Fruit fly (Drosophila melanogaster) whole organism, adult: ENCODE results near the gene PGRP-SB1.

Source experiments
- CG11617 ChIP-seq: fragments of 200-800 bp; sonication (Bioruptor generic); optimal IDR thresholded peaks from 2 replicates; lab custom pipeline; 2017; ENCODE audit warnings: mild to moderate bottlenecking, missing biosample characterization, missing genetic modification reagents, missing genetic modification characterization
- CG12768 ChIP-seq: fragments of 200-800 bp; sonication (Bioruptor generic); optimal IDR thresholded peaks from 2 replicates; lab custom pipeline; 2017; ENCODE audit warnings: missing biosample characterization, missing genetic modification characterization, mild to moderate bottlenecking, moderate library complexity, missing genetic modification reagents
- CG14711 ChIP-seq: fragments of 200-800 bp; sonication (Bioruptor generic); optimal IDR thresholded peaks from 2 replicates; lab custom pipeline; 2018; ENCODE audit warnings: missing biosample characterization, mild to moderate bottlenecking, missing genetic modification characterization, moderate library complexity
- CG1620 ChIP-seq: fragments of 200-800 bp; sonication (Bioruptor generic); optimal IDR thresholded peaks from 2 replicates; lab custom pipeline; 2016; ENCODE audit warnings: missing biosample characterization, missing genetic modification characterization
- CG33017 ChIP-seq: fragments of 200-800 bp; sonication (Bioruptor generic); optimal IDR thresholded peaks from 2 replicates; lab custom pipeline; 2018; ENCODE audit warnings: missing biosample characterization, mild to moderate bottlenecking, missing genetic modification characterization, moderate library complexity
- CG5204 ChIP-seq: fragments of 200-800 bp; sonication (Bioruptor generic); optimal IDR thresholded peaks from 2 replicates; lab custom pipeline; 2016; ENCODE audit warnings: missing biosample characterization, missing genetic modification characterization
- CG7045 ChIP-seq: fragments of 200-800 bp; sonication (Bioruptor generic); optimal IDR thresholded peaks from 2 replicates; lab custom pipeline; 2017; ENCODE audit warnings: missing biosample characterization, mild to moderate bottlenecking, missing genetic modification characterization
- CG7101 ChIP-seq: fragments of 200-800 bp; sonication (Bioruptor generic); optimal IDR thresholded peaks from 2 replicates; lab custom pipeline; 2018; ENCODE audit warnings: missing biosample characterization, mild to moderate bottlenecking, missing genetic modification characterization, moderate library complexity
- Clk ChIP-seq: fragments of 200-800 bp; sonication (Bioruptor generic); optimal IDR thresholded peaks from 2 replicates; lab custom pipeline; 2017; ENCODE audit warnings: missing biosample characterization, missing genetic modification characterization
- Crg-1 ChIP-seq: fragments of 200-800 bp; sonication (Bioruptor generic); optimal IDR thresholded peaks from 2 replicates; lab custom pipeline; 2016; ENCODE audit warnings: missing biosample characterization, missing genetic modification characterization
- Hr96 ChIP-seq: fragments of 200-800 bp; sonication (Bioruptor generic); optimal IDR thresholded peaks from 2 replicates; lab custom pipeline; 2016; ENCODE audit warnings: missing biosample characterization, missing genetic modification characterization
- Mnt ChIP-seq: fragments of 200-800 bp; sonication (Bioruptor generic); optimal IDR thresholded peaks from 2 replicates; lab custom pipeline; 2016; ENCODE audit warnings: missing biosample characterization, mild to moderate bottlenecking, missing genetic modification characterization
- bab1 ChIP-seq: fragments of 200-800 bp; sonication (Bioruptor generic); optimal IDR thresholded peaks from 3 replicates; lab custom pipeline; 2019; ENCODE audit warnings: missing biosample characterization, mild to moderate bottlenecking, missing genetic modification characterization, moderate library complexity
- cic ChIP-seq: fragments of 200-800 bp; sonication (Bioruptor generic); optimal IDR thresholded peaks from 2 replicates; lab custom pipeline; 2017; ENCODE audit warnings: missing biosample characterization, mild to moderate bottlenecking, missing genetic modification characterization, moderate library complexity
- cnc ChIP-seq, 2 experiments: fragments of >200 bp; optimal IDR thresholded peaks; 2 replicates each; lab custom pipeline; 2017
- kay ChIP-seq: fragments of 200-800 bp; sonication (Bioruptor generic); peaks from one replicate; lab custom pipeline; 2016; ENCODE audit warnings: missing biosample characterization, missing genetic modification characterization, borderline replicate concordance
- ovo ChIP-seq: fragments of 200-800 bp; sonication (Bioruptor generic); optimal IDR thresholded peaks from 2 replicates; lab custom pipeline; 2016; ENCODE audit warnings: missing biosample characterization, missing genetic modification characterization
- pad ChIP-seq: fragments of 200-800 bp; sonication (Bioruptor generic); optimal IDR thresholded peaks from 3 replicates; lab custom pipeline; 2017; ENCODE audit warnings: missing biosample characterization, missing genetic modification characterization, mild to moderate bottlenecking, moderate library complexity, missing genetic modification reagents
- tj ChIP-seq: fragments of 200-800 bp; sonication (Bioruptor generic); optimal IDR thresholded peaks from 3 replicates; lab custom pipeline; 2017; ENCODE audit warnings: missing biosample characterization, mild to moderate bottlenecking, missing genetic modification characterization, moderate library complexity
- toe ChIP-seq: fragments of 200-800 bp; sonication (Bioruptor generic); optimal IDR thresholded peaks from 2 replicates; lab custom pipeline; 2016; ENCODE audit warnings: missing biosample characterization, missing genetic modification characterization

PGRP-SB1 gene

DNA sequence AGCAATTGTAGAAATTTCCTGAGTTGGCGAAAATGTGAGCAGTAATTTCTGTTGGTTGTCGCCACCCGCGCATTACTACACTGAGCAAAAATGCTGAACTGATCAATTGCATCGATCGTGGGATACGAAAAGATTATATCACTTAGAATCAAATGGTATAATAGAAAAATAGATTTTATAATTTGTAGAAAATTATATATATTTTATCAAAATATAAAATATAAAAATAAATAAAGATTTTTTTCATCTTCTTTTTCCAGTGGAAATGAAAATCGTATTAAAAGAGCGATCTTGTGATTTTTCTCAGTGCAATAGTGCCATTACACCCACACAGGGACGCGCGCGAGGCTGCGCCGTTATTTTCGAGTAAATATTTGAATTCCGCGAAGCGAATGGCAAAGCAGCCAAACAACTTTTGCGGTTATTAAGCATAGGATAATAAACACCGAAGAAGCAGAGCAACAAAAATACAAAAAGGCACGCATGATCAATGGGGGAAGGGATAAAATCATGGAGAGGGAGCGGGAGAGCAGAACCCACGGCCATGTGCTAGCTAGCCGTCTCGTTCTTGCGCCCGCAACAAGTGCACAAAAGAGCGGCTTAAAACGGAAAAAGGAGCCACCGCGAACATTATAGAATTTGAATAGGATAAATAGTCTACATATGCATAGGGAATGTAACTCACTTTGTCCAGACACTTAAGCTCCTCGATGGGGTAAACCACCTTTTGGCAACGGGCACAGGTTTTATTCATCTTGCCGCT lies 17.4 kb downstream of the PGRP-SB1 start:
- TF ChIP-seq Mnt (GFP tag; lab: Kevin White, UChicago) (no peak), cic (GFP tag; lab: Kevin White, UChicago) (no peak), ovo (GFP tag; lab: Kevin White, UChicago) (peak; percentile 54), kay (GFP tag; lab: Kevin White, UChicago) (no peak), tj (GFP tag; lab: Kevin White, UChicago) (peak; percentile 84), Crg-1 (GFP tag; lab: Kevin White, UChicago) (no peak), cnc (optimal IDR thresholded peaks at IDR 0.05; lab: Kevin White, UChicago) (no peak), CG1620 (GFP tag; lab: Kevin White, UChicago) (no peak), CG11617 (peak; percentile 49), CG33017 (tag; lab: Kevin White, UChicago) (peak; percentile 39), bab1 (peak; percentile 59), CG12768 (GFP tag; lab: Kevin White, UChicago) (peak; percentile 2), CG7101 (peak; percentile 65), Hr96 (no peak), CG5204 (GFP tag; lab: Kevin White, UChicago) (no peak), Clk (no peak), CG7045 (GFP tag; lab: Kevin White, UChicago) (peak; percentile 28), CG14711 (peak; percentile 74), pad (GFP tag; lab: Kevin White, UChicago) (peak; percentile 79), toe (GFP tag; lab: Kevin White, UChicago) (no peak)

DNA sequence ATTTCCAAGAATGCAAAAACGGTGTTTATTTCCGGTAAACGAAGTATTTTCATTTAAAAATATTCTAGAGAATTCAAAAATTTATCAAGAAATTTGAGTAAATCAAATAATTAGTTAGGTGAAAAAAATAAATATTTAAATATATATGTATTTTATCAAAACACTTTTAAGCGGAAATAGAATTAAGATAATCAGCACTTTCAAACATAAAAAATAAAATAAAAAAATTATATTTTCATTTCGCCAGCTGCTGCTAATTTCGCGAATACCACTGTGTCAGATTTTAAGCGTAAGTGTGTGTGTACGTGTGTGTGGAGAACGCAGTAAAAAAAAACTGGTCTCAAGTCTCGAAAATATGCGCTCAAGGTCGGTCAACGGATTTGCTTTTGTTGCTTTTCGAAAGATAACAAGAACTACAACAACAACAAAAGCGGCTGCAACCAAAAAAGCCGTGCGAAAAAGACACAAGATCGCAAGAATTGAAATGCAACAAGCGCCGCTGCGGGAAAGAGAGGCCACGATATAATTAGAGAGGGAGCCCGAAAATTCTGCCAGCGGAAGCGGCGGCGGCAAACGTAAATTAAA lies 18.0 kb downstream of the PGRP-SB1 start:
- TF ChIP-seq kay (GFP tag; lab: Kevin White, UChicago) (peak; percentile 92), CG1620 (GFP tag; lab: Kevin White, UChicago) (no peak), tj (GFP tag; lab: Kevin White, UChicago) (no peak), CG14711 (peak; percentile 5), CG7045 (GFP tag; lab: Kevin White, UChicago) (no peak), CG7101 (no peak), CG33017 (tag; lab: Kevin White, UChicago) (no peak), CG11617 (no peak), Clk (no peak)

DNA sequence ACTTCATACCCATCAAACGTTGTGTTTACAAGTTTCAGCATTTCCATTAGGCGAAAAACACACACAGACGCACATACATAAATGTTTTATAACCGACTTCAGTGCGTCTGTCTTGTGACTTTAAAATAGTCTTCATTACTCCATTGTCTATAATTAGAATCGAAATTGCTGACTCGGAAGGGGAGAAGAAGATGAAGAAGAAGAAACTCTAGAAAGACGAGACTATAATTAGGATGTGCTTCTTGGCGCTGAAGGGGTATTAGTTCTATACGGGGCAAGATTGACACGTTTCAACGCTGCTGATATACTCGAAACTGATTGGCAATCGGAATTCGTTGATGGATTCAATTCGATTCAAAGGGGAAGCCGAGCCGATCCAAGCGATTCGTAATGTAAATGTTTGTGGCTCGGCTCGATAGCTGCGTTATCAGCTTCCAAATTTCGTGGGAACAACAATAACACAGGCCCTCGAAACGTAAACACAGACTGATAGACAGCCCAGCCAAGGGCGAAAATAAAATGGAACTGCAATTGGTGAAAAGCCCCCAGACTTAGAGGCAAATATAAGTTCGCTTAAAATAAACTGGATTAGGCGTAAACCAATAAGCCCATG lies 18.9 kb downstream of the PGRP-SB1 start:
- TF ChIP-seq cic (GFP tag; lab: Kevin White, UChicago) (peak; percentile 9), CG14711 (no peak)

DNA sequence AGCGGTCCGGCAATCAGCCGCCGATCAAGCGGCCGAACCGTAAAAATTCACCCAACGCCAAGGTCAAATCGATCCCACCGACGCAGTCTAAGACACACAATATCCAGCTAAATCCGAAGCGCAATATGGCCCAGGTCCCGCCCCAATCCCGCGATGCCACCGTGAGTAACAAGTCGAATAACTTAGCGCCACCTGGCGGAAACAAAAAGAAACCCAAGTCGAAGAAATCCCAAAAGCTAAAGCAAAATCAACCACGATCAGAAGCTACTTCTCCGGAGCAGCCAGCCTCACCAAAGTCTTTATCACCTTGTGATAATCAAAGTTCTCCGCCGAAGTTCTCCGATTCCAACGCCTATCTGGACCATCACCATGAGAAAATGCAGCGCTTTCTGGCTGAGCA lies 22.2 kb downstream of the PGRP-SB1 start:
- no peak for TF ChIP-seq CG14711
- no peak for TF ChIP-seq cnc (optimal IDR thresholded peaks at IDR 0.05; lab: Kevin White, UChicago)
- TF ChIP-seq Mnt (GFP tag; lab: Kevin White, UChicago) = no peak
- TF ChIP-seq toe (GFP tag; lab: Kevin White, UChicago) = no peak
- no peak for TF ChIP-seq CG5204 (GFP tag; lab: Kevin White, UChicago)
- TF ChIP-seq bab1 = no peak

DNA sequence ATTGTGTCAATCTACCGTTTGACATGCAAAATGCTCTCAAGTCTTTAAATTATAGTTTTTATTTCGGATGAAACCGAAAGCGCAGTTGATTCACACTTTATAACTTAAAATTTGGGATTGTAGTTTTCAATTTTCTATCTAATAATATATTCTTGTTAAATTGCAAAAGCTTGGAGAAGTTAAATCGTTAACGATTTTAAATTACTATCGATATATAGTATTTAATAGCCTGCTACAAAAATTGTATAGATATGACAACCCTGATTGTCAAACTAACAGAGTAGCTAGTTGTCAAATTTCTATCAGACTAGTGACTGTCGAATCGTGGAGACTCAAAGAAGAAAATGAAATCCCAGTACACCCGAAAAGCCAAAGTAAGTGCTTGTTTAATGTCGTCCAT lies 23.1 kb downstream of the PGRP-SB1 start, which contains the start of gene CG9692:
TSS of gene CG9692 (plus strand) at position 301 of the 400 bp plus-strand sequence.
- TF ChIP-seq kay (GFP tag; lab: Kevin White, UChicago) = peak; percentile 84
- TF ChIP-seq pad (GFP tag; lab: Kevin White, UChicago) = no peak

DNA sequence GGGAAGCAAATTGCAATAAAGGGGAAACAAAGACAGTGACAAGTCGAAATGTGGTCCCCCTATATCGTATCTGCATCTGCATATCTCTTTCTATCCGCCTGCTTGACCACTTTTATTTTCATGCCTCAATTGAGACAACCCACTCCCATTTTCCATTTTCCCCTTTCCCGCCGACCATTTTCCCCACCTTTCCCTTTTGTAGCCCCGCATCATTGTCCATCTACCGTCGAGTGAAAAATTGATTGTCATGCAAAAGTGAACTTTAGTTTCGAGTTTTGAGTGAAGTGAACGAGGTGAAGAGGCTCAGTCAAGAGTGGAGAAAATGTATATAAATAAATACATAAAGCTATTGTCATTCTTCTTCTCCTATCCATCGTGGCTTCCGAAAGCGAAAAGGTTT lies 23.5 kb downstream of the PGRP-SB1 start:
- TF ChIP-seq CG11617 = no peak
- TF ChIP-seq tj (GFP tag; lab: Kevin White, UChicago) = peak; percentile 6

DNA sequence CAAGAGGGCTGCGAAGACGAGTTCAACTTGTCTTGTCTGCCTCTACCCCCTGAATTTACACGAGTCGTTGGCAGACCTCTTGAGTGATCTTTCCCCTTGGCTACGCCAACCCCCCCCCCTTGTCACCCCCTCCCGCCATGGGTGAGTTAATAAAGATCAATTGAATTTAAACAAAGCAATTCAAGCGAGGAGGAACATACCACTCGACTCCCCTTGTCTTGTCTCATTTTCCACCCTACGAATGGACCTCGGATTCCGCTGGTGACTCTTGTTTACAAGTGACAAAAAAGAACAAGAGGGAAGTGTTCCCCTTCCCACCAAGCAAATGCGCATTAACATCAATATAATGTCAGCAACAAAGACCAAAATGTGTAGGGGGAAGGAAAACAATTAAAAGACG lies 24.9 kb downstream of the PGRP-SB1 start:
- TF ChIP-seq Clk (no peak), cnc (optimal IDR thresholded peaks at IDR 0.05; lab: Kevin White, UChicago) (no peak), Crg-1 (GFP tag; lab: Kevin White, UChicago) (no peak), CG11617 (no peak), Hr96 (no peak), bab1 (no peak), Mnt (GFP tag; lab: Kevin White, UChicago) (no peak), pad (GFP tag; lab: Kevin White, UChicago) (no peak), CG1620 (GFP tag; lab: Kevin White, UChicago) (no peak), CG33017 (tag; lab: Kevin White, UChicago) (no peak), ovo (GFP tag; lab: Kevin White, UChicago) (no peak), kay (GFP tag; lab: Kevin White, UChicago) (no peak), tj (GFP tag; lab: Kevin White, UChicago) (no peak), cic (GFP tag; lab: Kevin White, UChicago) (no peak), CG12768 (GFP tag; lab: Kevin White, UChicago) (no peak), CG5204 (GFP tag; lab: Kevin White, UChicago) (no peak), CG7101 (no peak), toe (GFP tag; lab: Kevin White, UChicago) (no peak), CG14711 (no peak)
